Fruit fly (Drosophila melanogaster): ENCODE measurements around the gene Ubi-p63E.

dm6 chr3L:3855194-3855980 is 47.6 kb downstream of the Ubi-p63E start:
- TF ChIP-seq Dfd (GFP tag; optimal IDR thresholded peaks at IDR 0.05) (no peak), rgr (GFP tag; optimal IDR thresholded peaks at IDR 0.05) (no peak), N (GFP tag; optimal IDR thresholded peaks at IDR 0.05) (no peak), br (GFP tag; optimal IDR thresholded peaks at IDR 0.05) (no peak), Dif (GFP tag; optimal IDR thresholded peaks at IDR 0.05; ENCODE audit: partially characterized antibody) (no peak), usp (GFP tag; optimal IDR thresholded peaks at IDR 0.05) (no peak), woc (GFP tag; optimal IDR thresholded peaks at IDR 0.05) (no peak), GATAd (GFP tag; optimal IDR thresholded peaks at IDR 0.05) (no peak), tai (GFP tag; optimal IDR thresholded peaks at IDR 0.05) (no peak), dsf (GFP tag; optimal IDR thresholded peaks at IDR 0.05; ENCODE audit: borderline replicate concordance) (no peak), CG32264 (GFP tag; optimal IDR thresholded peaks at IDR 0.05) (no peak), ey (GFP tag; optimal IDR thresholded peaks at IDR 0.05) (no peak), dl (GFP tag; optimal IDR thresholded peaks at IDR 0.05; ENCODE audit: insufficient read depth in 1 of 2, partially characterized antibody in 2 of 2) (no peak), sv (GFP tag; optimal IDR thresholded peaks at IDR 0.05) (no peak)

Data from whole organism, wandering third instar larva.